Fruit fly (Drosophila melanogaster): ENCODE data around the gene CG32436.
A peak's percentile ranks its signal among the peaks of the same experiment; 100 is the strongest.

CG32436 gene

DNA sequence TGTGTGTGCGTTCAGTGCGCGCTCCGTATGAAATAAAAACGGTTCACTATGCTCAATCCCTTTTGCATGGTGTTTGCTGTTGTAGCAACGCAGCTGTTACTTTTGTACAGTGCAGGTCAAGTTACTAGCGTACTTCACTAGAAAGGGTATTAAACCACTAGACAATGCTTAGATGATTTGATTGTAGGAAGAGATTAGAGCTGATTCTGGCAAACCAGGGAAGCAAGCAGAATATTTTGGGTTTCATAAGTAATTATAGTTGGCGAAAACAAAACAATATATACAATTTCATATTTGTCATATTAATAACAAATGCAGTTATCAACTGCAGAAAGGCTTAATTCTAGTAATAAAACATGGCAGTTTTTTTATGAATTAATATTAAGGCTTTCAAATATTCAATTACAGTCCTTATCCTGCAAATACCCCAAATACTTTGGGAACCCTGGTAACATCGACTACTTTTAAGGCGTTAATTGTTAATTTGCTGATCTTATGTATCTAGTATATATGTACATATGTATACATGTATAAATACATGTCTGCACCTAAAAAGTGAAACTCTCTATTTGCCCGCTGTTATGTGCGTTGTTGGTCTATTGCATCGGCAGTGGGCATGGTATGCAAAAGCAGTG, 3.5 kb downstream of the CG32436 start (continued):
- TF ChIP-seq fru (GFP tag; optimal IDR thresholded peaks at IDR 0.05) (peak; percentile 64), jim (GFP tag; optimal IDR thresholded peaks at IDR 0.05) (no peak)

DNA sequence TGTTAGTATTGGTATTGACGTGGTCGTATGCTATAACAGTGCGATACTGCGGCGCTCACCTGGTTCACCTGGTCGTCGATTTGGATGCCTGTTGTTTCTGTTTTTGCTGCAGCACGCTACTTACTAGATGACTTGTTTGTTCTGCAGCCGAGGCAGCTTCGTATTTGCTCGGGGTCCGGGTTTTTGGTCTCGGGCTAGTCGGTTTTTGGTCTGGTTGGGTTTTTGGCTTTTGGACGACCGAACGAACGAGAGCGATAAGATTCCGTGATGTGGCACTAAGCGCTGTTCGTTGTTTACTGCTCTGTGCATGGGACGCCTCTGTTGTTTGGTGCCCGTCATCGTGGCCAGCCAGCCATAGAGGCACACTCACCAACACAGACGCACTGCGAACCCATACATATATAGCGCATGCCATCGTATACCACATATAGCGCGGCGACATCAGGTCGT, 5.2 kb downstream of the CG32436 start, which contains the start of gene ebd2:
Gene ebd2 (minus strand): TSS at position 306 of the 450 bp plus-strand sequence.
- TF ChIP-seq brk (GFP tag; optimal IDR thresholded peaks at IDR 0.05) (no peak), dl (GFP tag; optimal IDR thresholded peaks at IDR 0.05; ENCODE audit: insufficient read depth in 1 of 2, partially characterized antibody in 2 of 2) (no peak), GATAd (GFP tag; optimal IDR thresholded peaks at IDR 0.05) (no peak), Rel (GFP tag; optimal IDR thresholded peaks at IDR 0.05) (peak; percentile 9), Rel (tag; optimal IDR thresholded peaks at IDR 0.05) (no peak), h (GFP tag; optimal IDR thresholded peaks at IDR 0.05) (peak; percentile 58), rgr (GFP tag; optimal IDR thresholded peaks at IDR 0.05) (no peak), usp (GFP tag; optimal IDR thresholded peaks at IDR 0.05) (no peak), CrebA (GFP tag; optimal IDR thresholded peaks at IDR 0.05; ENCODE audit: borderline replicate concordance) (peak; percentile 76), Hnf4 (GFP tag; optimal IDR thresholded peaks at IDR 0.05) (no peak), Abd-B (GFP tag; optimal IDR thresholded peaks at IDR 0.05) (no peak), N (GFP tag; optimal IDR thresholded peaks at IDR 0.05) (no peak), foxo (GFP tag; optimal IDR thresholded peaks at IDR 0.05) (peak in 1 of 2 experiments; percentile 2), sv (GFP tag; optimal IDR thresholded peaks at IDR 0.05) (no peak), Mio (GFP tag; optimal IDR thresholded peaks at IDR 0.05) (no peak), br (GFP tag; optimal IDR thresholded peaks at IDR 0.05) (peak; percentile 6), fru (GFP tag; optimal IDR thresholded peaks at IDR 0.05) (peak; percentile 49), HLH106 (tag; optimal IDR thresholded peaks at IDR 0.05) (no peak), dmrt93B (GFP tag; optimal IDR thresholded peaks at IDR 0.05) (no peak), Jra (GFP tag; optimal IDR thresholded peaks at IDR 0.05) (peak; percentile 30), sage (GFP tag; optimal IDR thresholded peaks at IDR 0.05) (no peak), Myc (optimal IDR thresholded peaks at IDR 0.05) (no peak), woc (GFP tag; optimal IDR thresholded peaks at IDR 0.05) (no peak), psq (GFP tag; optimal IDR thresholded peaks at IDR 0.05) (peak; percentile 32), jim (GFP tag; optimal IDR thresholded peaks at IDR 0.05) (no peak), OdsH (GFP tag; optimal IDR thresholded peaks at IDR 0.05) (peak; percentile 34), Hr83 (GFP tag; optimal IDR thresholded peaks at IDR 0.05; ENCODE audit: poor library complexity, severe bottlenecking) (peak; percentile 72), CG32264 (GFP tag; optimal IDR thresholded peaks at IDR 0.05) (no peak), lola (GFP tag; optimal IDR thresholded peaks at IDR 0.05) (no peak), Sp1 (GFP tag; optimal IDR thresholded peaks at IDR 0.05) (no peak), dsf (GFP tag; optimal IDR thresholded peaks at IDR 0.05; ENCODE audit: borderline replicate concordance) (no peak), pan (optimal IDR thresholded peaks at IDR 0.05) (no peak)

DNA sequence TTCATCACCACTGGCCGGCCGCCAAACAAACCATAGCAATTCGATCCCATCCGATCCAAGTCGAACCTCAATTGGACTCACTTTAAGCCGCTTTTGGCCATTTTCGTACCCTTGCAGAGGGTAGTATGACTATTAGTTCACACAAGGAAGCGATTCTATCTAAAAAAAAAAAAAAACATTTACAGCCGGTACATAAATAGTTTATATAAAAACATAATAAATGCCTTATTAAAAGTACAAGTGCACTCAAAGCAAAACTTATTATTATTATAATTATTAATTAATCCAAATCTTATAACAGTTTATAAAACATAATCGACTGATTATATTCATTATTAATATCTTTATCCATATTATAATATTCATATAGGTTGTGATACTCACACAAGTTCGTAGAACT, 12.6 kb downstream of the CG32436 start, which contains the start of gene CG12971:
Gene CG12971 (minus strand): TSS at position 101 of the 400 bp plus-strand sequence.
- TF ChIP-seq psq (GFP tag; optimal IDR thresholded peaks at IDR 0.05): no peak
- TF ChIP-seq Dfd (GFP tag; optimal IDR thresholded peaks at IDR 0.05): no peak
- TF ChIP-seq brk (GFP tag; optimal IDR thresholded peaks at IDR 0.05): no peak
- TF ChIP-seq Jra (GFP tag; optimal IDR thresholded peaks at IDR 0.05): no peak
- TF ChIP-seq Myc (optimal IDR thresholded peaks at IDR 0.05): no peak
- TF ChIP-seq Dif (GFP tag; optimal IDR thresholded peaks at IDR 0.05; ENCODE audit: partially characterized antibody): no peak
- no peak for TF ChIP-seq pan (optimal IDR thresholded peaks at IDR 0.05)
- TF ChIP-seq N (GFP tag; optimal IDR thresholded peaks at IDR 0.05): no peak
- no peak for TF ChIP-seq HLH106 (tag; optimal IDR thresholded peaks at IDR 0.05)
- no peak for TF ChIP-seq h (GFP tag; optimal IDR thresholded peaks at IDR 0.05)
- TF ChIP-seq fru (GFP tag; optimal IDR thresholded peaks at IDR 0.05): no peak
- no peak for TF ChIP-seq sv (GFP tag; optimal IDR thresholded peaks at IDR 0.05)

dm6 chr3L:21357383-21357782, 13.6 kb downstream of the CG32436 start, which contains the start of gene CG32437:
Gene CG32437 (plus strand): TSS chr3L:21357683.
- TF ChIP-seq Jra (GFP tag; optimal IDR thresholded peaks at IDR 0.05): no peak
- TF ChIP-seq N (GFP tag; optimal IDR thresholded peaks at IDR 0.05): no peak
- no peak for TF ChIP-seq jim (GFP tag; optimal IDR thresholded peaks at IDR 0.05)
- TF ChIP-seq CG32264 (GFP tag; optimal IDR thresholded peaks at IDR 0.05): no peak
- TF ChIP-seq usp (GFP tag; optimal IDR thresholded peaks at IDR 0.05): no peak
- TF ChIP-seq fru (GFP tag; optimal IDR thresholded peaks at IDR 0.05): no peak
- no peak for TF ChIP-seq GATAd (GFP tag; optimal IDR thresholded peaks at IDR 0.05)
- TF ChIP-seq dl (GFP tag; optimal IDR thresholded peaks at IDR 0.05; ENCODE audit: insufficient read depth in 1 of 2, partially characterized antibody in 2 of 2): no peak
- TF ChIP-seq Dif (GFP tag; optimal IDR thresholded peaks at IDR 0.05; ENCODE audit: partially characterized antibody): no peak
- TF ChIP-seq woc (GFP tag; optimal IDR thresholded peaks at IDR 0.05): no peak
- TF ChIP-seq sv (GFP tag; optimal IDR thresholded peaks at IDR 0.05): no peak
- no peak for TF ChIP-seq Myc (optimal IDR thresholded peaks at IDR 0.05)
- TF ChIP-seq sage (GFP tag; optimal IDR thresholded peaks at IDR 0.05): no peak
- no peak for TF ChIP-seq pan (optimal IDR thresholded peaks at IDR 0.05)
- no peak for TF ChIP-seq Vsx2 (GFP tag; optimal IDR thresholded peaks at IDR 0.05; ENCODE audit: partially characterized antibody)
- TF ChIP-seq Rel (GFP tag; optimal IDR thresholded peaks at IDR 0.05): no peak
- no peak for TF ChIP-seq Rel (tag; optimal IDR thresholded peaks at IDR 0.05)
- no peak for TF ChIP-seq ey (GFP tag; optimal IDR thresholded peaks at IDR 0.05)
- TF ChIP-seq Hr78 (GFP tag; optimal IDR thresholded peaks at IDR 0.05): no peak

Data from whole organism, wandering third instar larva.